Worm (Caenorhabditis elegans) whole organism, young adult: ENCODE data around the gene Y43H11AL.1.

Experiments used
- B0035.1 ChIP-seq: sonication (generic microtip); optimal IDR thresholded peaks from 2 replicates; lab custom pipeline; 2016; ENCODE audit warnings: missing genetic modification characterization, mild to moderate bottlenecking, missing compliant biosample characterization, missing genotype, missing genetic modification reagents
- F22D6.2 ChIP-seq: sonication (generic microtip); optimal IDR thresholded peaks from 2 replicates; lab custom pipeline; 2016; ENCODE audit warnings: mild to moderate bottlenecking, missing genetic modification characterization, missing compliant biosample characterization
- F57C9.4 ChIP-seq: sonication (generic microtip); optimal IDR thresholded peaks from 2 replicates; lab custom pipeline; 2017; ENCODE audit warnings: mild to moderate bottlenecking, missing genetic modification characterization, missing compliant biosample characterization
- nhr-179 ChIP-seq: sonication (generic microtip); optimal IDR thresholded peaks from 2 replicates; lab custom pipeline; 2016; ENCODE audit warnings: mild to moderate bottlenecking, missing genetic modification characterization, missing compliant biosample characterization
- snpc-4 ChIP-seq, 5 experiments: fragments of 150-350 bp in 1 of 5; sonication (generic microtip) in 4 of 5; optimal IDR thresholded peaks; 2 replicates each; lab custom pipeline; 2014 to 2018; ENCODE audit warnings: missing genetic modification characterization in 5 of 5, missing biosample characterization in 3 of 5, antibody characterized with exemption in 2 of 5, mild to moderate bottlenecking in 2 of 5, missing compliant biosample characterization in 2 of 5, missing genotype in 2 of 5, moderate library complexity in 2 of 5, missing genetic modification reagents in 1 of 5

DNA sequence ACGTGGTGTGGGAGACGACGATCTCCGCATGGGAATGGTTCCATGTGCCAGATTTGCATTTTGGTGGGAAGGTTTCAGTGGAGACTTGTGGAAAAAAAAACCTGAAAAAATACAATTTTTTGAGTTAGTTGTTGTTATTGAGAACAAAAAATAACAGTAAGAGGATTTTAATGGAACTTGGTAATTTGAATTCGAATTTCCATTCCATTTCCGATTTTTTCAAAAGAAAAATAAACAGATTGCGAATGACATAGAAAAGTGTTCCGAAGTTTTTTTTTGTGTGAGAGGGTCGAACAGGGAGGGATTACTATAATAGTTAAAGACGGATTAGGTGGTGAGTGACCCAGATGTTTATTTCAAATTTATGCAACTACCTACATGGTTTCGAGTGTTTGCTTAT lies 53.5 kb downstream of the Y43H11AL.1 start, which contains the start of gene T01D1.4:
- TF ChIP-seq F22D6.2: no peak
- no peak for TF ChIP-seq B0035.1 (tag; lab: Kevin White, UChicago)
- no peak for TF ChIP-seq F57C9.4
- TF ChIP-seq snpc-4 (GFP tag; optimal IDR thresholded peaks at IDR 0.05; lab: Kevin White, UChicago): no peak
- no peak for TF ChIP-seq snpc-4 (tag; optimal IDR thresholded peaks at IDR 0.05; lab: Kevin White, UChicago)
- no peak for TF ChIP-seq nhr-179 (tag; lab: Kevin White, UChicago)
